Worm (Caenorhabditis elegans): Measurements from ENCODE around the gene faah-5.
A peak's percentile ranks its signal among the peaks of the same experiment; 100 is the strongest.

faah-5 gene

DNA sequence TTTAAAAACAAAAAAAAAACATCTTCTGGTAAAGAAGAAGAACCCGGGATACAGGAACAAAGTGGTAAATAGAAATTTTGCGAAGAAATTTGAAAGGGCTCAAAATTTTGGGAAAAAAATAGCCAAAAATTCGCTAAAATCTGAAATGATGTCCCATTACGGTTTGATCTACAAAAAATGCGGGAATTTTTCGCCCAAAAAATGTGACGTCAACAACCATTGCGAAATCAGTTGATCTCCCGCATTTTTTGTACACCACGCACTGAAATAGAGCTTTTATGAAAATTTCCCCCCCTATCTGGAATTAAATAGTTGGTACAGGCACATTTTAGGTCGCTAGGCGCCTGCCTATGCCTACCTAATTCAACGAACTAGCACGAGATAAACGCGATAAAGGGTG lies 41.6 kb downstream of the faah-5 start:
- TF ChIP-seq elt-1 (tag; optimal IDR thresholded peaks at IDR 0.05; ENCODE audit: borderline replicate concordance, insufficient read depth) (no peak), lin-32 (GFP tag; optimal IDR thresholded peaks at IDR 0.05) (no peak), mls-2 (tag; optimal IDR thresholded peaks at IDR 0.05) (no peak), tbx-8 (GFP tag; optimal IDR thresholded peaks at IDR 0.05) (no peak), nhr-76 (tag; optimal IDR thresholded peaks at IDR 0.05) (no peak), bed-3 (GFP tag; optimal IDR thresholded peaks at IDR 0.05) (no peak), nhr-12 (tag; optimal IDR thresholded peaks at IDR 0.05) (no peak), cnd-1 (tag; optimal IDR thresholded peaks at IDR 0.05) (no peak), lin-13 (tag; optimal IDR thresholded peaks at IDR 0.05) (no peak), sptf-1 (tag; optimal IDR thresholded peaks at IDR 0.05) (no peak), ceh-43 (GFP tag; optimal IDR thresholded peaks at IDR 0.05) (no peak), ham-2 (GFP tag; optimal IDR thresholded peaks at IDR 0.05) (no peak)

DNA sequence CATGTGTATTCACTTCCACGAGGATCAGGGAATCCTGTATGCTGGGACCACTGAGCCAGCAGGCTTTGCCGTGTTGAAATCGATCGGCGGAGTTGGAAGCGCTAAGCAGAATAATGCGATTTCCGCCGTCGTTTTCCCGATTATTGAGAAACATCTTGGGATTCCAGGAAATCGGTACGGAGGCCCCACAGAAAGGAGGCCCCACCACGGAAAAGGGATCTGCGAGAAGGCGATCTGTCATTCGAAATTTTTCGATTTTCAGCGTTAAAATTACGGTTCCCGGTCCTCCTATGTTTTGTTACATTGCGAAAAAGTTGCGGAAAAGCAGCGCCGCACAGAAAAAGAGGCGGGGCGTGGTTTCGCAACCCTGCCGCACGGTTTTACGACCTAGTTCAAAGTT lies 42.9 kb downstream of the faah-5 start:
- TF ChIP-seq cnd-1 (tag; optimal IDR thresholded peaks at IDR 0.05) (peak; percentile 39), zip-8 (tag; optimal IDR thresholded peaks at IDR 0.05) (no peak), tbx-8 (GFP tag; optimal IDR thresholded peaks at IDR 0.05) (peak; percentile 8), nhr-76 (tag; optimal IDR thresholded peaks at IDR 0.05) (no peak), unc-39 (tag; optimal IDR thresholded peaks at IDR 0.05) (no peak), mls-2 (tag; optimal IDR thresholded peaks at IDR 0.05) (no peak), hlh-1 (tag; optimal IDR thresholded peaks at IDR 0.05) (no peak), ces-1 (GFP tag; optimal IDR thresholded peaks at IDR 0.05) (no peak), sem-2 (GFP tag; optimal IDR thresholded peaks at IDR 0.05) (no peak), elt-1 (tag; optimal IDR thresholded peaks at IDR 0.05; ENCODE audit: borderline replicate concordance, insufficient read depth) (no peak), lin-13 (tag; optimal IDR thresholded peaks at IDR 0.05) (no peak), M03D4.4 (tag; optimal IDR thresholded peaks at IDR 0.05) (peak; percentile 17), blmp-1 (tag; optimal IDR thresholded peaks at IDR 0.05) (no peak), ceh-43 (GFP tag; optimal IDR thresholded peaks at IDR 0.05) (no peak), ceh-39 (tag; optimal IDR thresholded peaks at IDR 0.05) (no peak)

DNA sequence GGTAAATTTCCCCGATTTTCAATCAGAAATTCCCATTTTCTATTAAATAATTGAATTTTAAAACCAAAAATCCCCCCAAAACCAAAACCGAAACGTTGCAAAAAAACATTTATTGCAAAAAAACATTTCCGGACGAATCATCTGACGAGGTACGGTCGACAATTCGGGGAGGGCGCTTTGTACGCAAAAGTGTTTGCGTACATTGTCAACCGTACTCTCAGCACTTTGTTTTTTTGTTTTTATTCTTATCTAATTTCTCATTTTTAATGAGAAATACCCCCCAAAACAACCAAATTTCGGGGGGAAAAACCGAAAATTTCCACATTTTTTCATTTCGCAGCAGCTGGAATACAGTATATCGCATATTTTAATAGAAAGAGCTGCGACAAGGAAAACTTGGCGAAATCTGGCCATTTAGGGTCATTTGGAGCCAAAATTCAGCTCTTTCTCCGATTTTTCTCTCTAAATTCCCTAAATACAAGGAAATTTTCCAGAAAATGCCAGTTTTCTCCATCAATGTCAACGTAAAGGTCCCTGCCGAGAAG lies 43.5 kb downstream of the faah-5 start, which contains the start of gene mif-1:
TSS of gene mif-1 (plus strand) at position 495 of the 545 bp plus-strand sequence.
- TF ChIP-seq elt-1 (tag; optimal IDR thresholded peaks at IDR 0.05; ENCODE audit: borderline replicate concordance, insufficient read depth) = no peak
- TF ChIP-seq lsy-2 (tag; optimal IDR thresholded peaks at IDR 0.05) = peak; percentile 96

DNA sequence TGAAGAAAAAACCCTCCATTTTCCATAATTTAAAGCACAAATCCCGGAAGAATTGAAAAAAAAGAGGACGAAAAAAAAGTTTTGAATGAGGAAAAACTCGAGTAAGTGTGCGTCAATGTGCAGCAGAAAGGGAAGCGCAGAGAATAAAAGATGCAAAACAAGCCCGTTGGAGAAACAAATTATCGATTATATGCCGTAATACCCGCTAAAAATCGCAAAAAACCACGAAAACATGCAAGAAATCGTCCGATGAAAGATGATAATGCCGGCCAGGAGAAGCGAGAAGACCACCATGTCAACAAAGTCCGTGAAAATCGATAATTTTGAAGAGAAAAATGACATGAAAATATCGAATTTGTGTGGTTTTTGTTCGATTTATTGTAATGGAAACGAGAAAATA lies 44.2 kb downstream of the faah-5 start:
- TF ChIP-seq nhr-237 (tag; optimal IDR thresholded peaks at IDR 0.05) (no peak), ces-1 (GFP tag; optimal IDR thresholded peaks at IDR 0.05) (peak; percentile 26)

DNA sequence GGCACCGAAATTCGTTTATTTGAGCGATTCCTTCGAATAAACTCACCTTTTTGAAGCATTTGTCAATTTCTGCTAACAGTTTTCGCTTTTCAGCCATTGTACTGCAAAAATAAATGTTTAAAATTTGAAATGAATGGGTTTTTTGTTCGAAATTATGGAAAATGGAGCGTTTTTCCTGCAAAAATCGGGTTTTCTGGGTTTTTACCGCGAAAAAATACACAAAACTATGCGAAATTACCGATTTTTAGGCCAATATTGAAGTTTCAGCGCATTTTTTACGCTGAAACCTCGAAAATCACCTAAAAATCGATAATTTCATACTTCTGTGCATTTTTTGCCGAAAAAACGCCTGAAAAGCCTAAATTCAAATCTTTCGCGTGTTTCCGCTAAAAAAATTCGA lies 44.9 kb downstream of the faah-5 start, which contains the start of gene ntl-3:
TSS of gene ntl-3 (minus strand) at position 101 of the 400 bp plus-strand sequence.
- no peak for TF ChIP-seq nhr-76 (tag; optimal IDR thresholded peaks at IDR 0.05)
- TF ChIP-seq ceh-83 (GFP tag; optimal IDR thresholded peaks at IDR 0.05) = no peak
- no peak for TF ChIP-seq snpc-4 (tag; optimal IDR thresholded peaks at IDR 0.05)
- no peak for TF ChIP-seq hlh-1 (tag; optimal IDR thresholded peaks at IDR 0.05)
- no peak for TF ChIP-seq M03D4.4 (tag; optimal IDR thresholded peaks at IDR 0.05)
- no peak for TF ChIP-seq ham-2 (GFP tag; optimal IDR thresholded peaks at IDR 0.05)
- no peak for TF ChIP-seq elt-3 (tag; optimal IDR thresholded peaks at IDR 0.05)
- no peak for TF ChIP-seq nhr-12 (tag; optimal IDR thresholded peaks at IDR 0.05)
- TF ChIP-seq mab-5 (tag; optimal IDR thresholded peaks at IDR 0.05) = no peak
- TF ChIP-seq lsy-2 (tag; optimal IDR thresholded peaks at IDR 0.05) = no peak
- no peak for TF ChIP-seq cnd-1 (tag; optimal IDR thresholded peaks at IDR 0.05)
- TF ChIP-seq nhr-2 (tag; optimal IDR thresholded peaks at IDR 0.05) = no peak
- TF ChIP-seq lin-13 (tag; optimal IDR thresholded peaks at IDR 0.05) = no peak
- no peak for TF ChIP-seq mep-1 (tag; optimal IDR thresholded peaks at IDR 0.05)
- TF ChIP-seq mls-2 (tag; optimal IDR thresholded peaks at IDR 0.05) = no peak
- TF ChIP-seq blmp-1 (tag; optimal IDR thresholded peaks at IDR 0.05) = no peak
- no peak for TF ChIP-seq sptf-1 (tag; optimal IDR thresholded peaks at IDR 0.05)
- TF ChIP-seq sem-2 (GFP tag; optimal IDR thresholded peaks at IDR 0.05) = no peak
- TF ChIP-seq unc-39 (tag; optimal IDR thresholded peaks at IDR 0.05) = no peak
- no peak for TF ChIP-seq ceh-43 (GFP tag; optimal IDR thresholded peaks at IDR 0.05)

DNA sequence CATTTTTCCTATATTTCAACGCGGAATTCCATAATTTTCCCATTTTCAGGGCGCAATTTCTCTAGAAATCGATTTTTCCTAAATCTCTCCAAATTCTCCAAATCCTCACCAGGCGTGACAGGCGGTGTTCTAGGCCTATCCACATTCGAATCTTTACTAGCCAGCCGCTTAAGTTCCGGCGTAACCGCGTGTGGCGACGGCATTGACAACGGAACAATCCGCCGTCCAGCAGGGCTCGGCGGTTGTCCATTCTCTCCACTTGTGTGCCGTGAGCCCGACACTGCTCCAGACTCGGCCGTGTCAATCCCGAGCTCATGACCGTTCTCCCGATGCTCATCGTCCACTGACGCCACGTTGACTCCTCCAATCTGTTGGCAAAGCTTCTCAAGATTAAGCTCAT lies 48.2 kb downstream of the faah-5 start:
- TF ChIP-seq nhr-12 (tag; optimal IDR thresholded peaks at IDR 0.05) = no peak
- TF ChIP-seq mab-5 (tag; optimal IDR thresholded peaks at IDR 0.05) = no peak
- TF ChIP-seq bed-3 (GFP tag; optimal IDR thresholded peaks at IDR 0.05) = no peak
- no peak for TF ChIP-seq sem-2 (GFP tag; optimal IDR thresholded peaks at IDR 0.05)

All from whole organism, mixed stage, embryonic.